Worm (Caenorhabditis elegans): ENCODE measurements around the gene snt-1.
A peak's percentile ranks its signal among the peaks of the same experiment; 100 is the strongest.

DNA sequence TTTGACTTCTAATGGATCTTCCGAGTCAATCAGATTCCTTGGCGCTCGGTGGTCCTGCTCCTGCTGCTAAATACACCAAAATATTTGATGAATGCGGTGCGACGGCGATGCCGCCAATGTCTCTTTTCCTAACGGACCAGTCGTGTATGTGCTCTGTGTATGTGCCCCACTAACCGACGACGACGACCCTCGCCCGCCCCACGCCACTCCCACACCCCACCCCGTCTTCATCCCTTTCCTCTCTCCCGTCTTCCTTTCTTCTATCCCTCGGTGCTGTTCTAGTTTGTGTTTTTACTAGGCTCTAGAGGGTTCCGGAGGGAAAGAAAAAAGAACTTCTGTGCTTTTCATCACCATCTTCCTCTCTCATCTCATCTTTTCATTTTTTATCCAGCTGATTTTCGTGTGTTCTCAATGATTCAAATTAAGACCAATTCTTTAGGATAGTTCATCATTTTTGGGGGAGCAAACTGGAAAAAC, 23.9 kb downstream of the snt-1 start, which contains the start of gene egl-27:
- no peak for TF ChIP-seq dao-5 (tag; optimal IDR thresholded peaks at IDR 0.05)
- TF ChIP-seq W03F9.2 (tag; optimal IDR thresholded peaks at IDR 0.05): no peak
- peak; percentile 12 for TF ChIP-seq him-1 (tag; optimal IDR thresholded peaks at IDR 0.05)

Measured in whole organism, L4/young adult.